Fruit fly (Drosophila melanogaster) whole organism, embryonic: ENCODE measurements around the gene Polr3G.
A peak's percentile ranks its signal among the peaks of the same experiment; 100 is the strongest.

ENCODE experiments used
- Abd-B ChIP-seq: fragments of 200-800 bp; sonication (Bioruptor generic); optimal IDR thresholded peaks from 2 replicates; lab custom pipeline; 2018; ENCODE audit warnings: missing biosample characterization, mild to moderate bottlenecking, missing genetic modification characterization, moderate library complexity
- Blimp-1 ChIP-seq: fragments of 200-800 bp; sonication (Bioruptor generic); optimal IDR thresholded peaks from 3 replicates; lab custom pipeline; 2018; ENCODE audit warnings: missing biosample characterization, missing genetic modification characterization, mild to moderate bottlenecking, moderate library complexity, missing genetic modification reagents
- CG10147 ChIP-seq: fragments of 200-800 bp; sonication (Bioruptor generic); optimal IDR thresholded peaks from 2 replicates; lab custom pipeline; 2019; ENCODE audit warnings: missing biosample characterization, mild to moderate bottlenecking, missing genetic modification characterization, moderate library complexity
- CG10431 ChIP-seq: fragments of 200-800 bp; sonication (Bioruptor generic); optimal IDR thresholded peaks from 3 replicates; lab custom pipeline; 2018; ENCODE audit warnings: missing biosample characterization, mild to moderate bottlenecking, missing genetic modification characterization
- CG10565 ChIP-seq: fragments of 200-800 bp; sonication (Bioruptor generic); optimal IDR thresholded peaks from 3 replicates; lab custom pipeline; 2016; ENCODE audit warnings: missing biosample characterization, mild to moderate bottlenecking, missing genetic modification characterization
- CG12104 ChIP-seq: fragments of 200-800 bp; sonication (Bioruptor generic); optimal IDR thresholded peaks from 3 replicates; lab custom pipeline; 2016; ENCODE audit warnings: missing biosample characterization, missing genetic modification characterization
- CG12744 ChIP-seq: fragments of 200-800 bp; sonication (Bioruptor generic); optimal IDR thresholded peaks from 2 replicates; lab custom pipeline; 2016; ENCODE audit warnings: missing biosample characterization, missing genetic modification characterization
- CG14965 ChIP-seq: fragments of 200-800 bp; sonication (Bioruptor generic); optimal IDR thresholded peaks from 2 replicates; lab custom pipeline; 2016; ENCODE audit warnings: missing biosample characterization, missing genetic modification characterization, borderline replicate concordance
- CG15479 ChIP-seq: fragments of 200-800 bp; sonication (Bioruptor generic); optimal IDR thresholded peaks from 3 replicates; lab custom pipeline; 2019; ENCODE audit warnings: missing biosample characterization, mild to moderate bottlenecking, missing genetic modification characterization, moderate library complexity
- CG15696 ChIP-seq: fragments of 200-800 bp; sonication (Bioruptor generic); optimal IDR thresholded peaks from 2 replicates; lab custom pipeline; 2019; ENCODE audit warnings: missing biosample characterization, mild to moderate bottlenecking, missing genetic modification characterization, moderate library complexity
- CG16779 ChIP-seq: fragments of 200-800 bp; sonication (Bioruptor generic); IDR thresholded peaks from 2 replicates; pipeline ENCODE4 v1.3.6; 2022; ENCODE audit warnings: missing biosample characterization, missing genetic modification characterization
- CG17361 ChIP-seq: fragments of 200-800 bp; sonication (Bioruptor generic); IDR thresholded peaks from 3 replicates; pipeline ENCODE4 v1.3.6; 2022; ENCODE audit warnings: missing biosample characterization, missing genetic modification characterization
- CG2875 ChIP-seq: fragments of 200-800 bp; sonication (Bioruptor generic); optimal IDR thresholded peaks from 2 replicates; lab custom pipeline; 2017; ENCODE audit warnings: missing biosample characterization, mild to moderate bottlenecking, missing genetic modification characterization, missing genetic modification reagents
- CG2889 ChIP-seq: fragments of 200-800 bp; sonication (Bioruptor generic); IDR thresholded peaks from 3 replicates; pipeline ENCODE4 v1.3.6; 2022; ENCODE audit warnings: missing biosample characterization, missing genetic modification characterization
- CG31224 ChIP-seq: fragments of 200-800 bp; sonication (Bioruptor generic); IDR thresholded peaks from 2 replicates; pipeline ENCODE4 v1.3.6; 2022; ENCODE audit warnings: missing biosample characterization, missing genetic modification characterization
- CG32767 ChIP-seq: fragments of 200-800 bp; sonication (Bioruptor generic); IDR thresholded peaks from 2 replicates; pipeline ENCODE4 v1.3.6; 2022; ENCODE audit warnings: missing biosample characterization, missing genetic modification characterization
- CG33557 ChIP-seq: fragments of 200-800 bp; sonication (Bioruptor generic); optimal IDR thresholded peaks from 2 replicates; lab custom pipeline; 2019; ENCODE audit warnings: missing biosample characterization, mild to moderate bottlenecking, missing genetic modification characterization, moderate library complexity
- CG3995 ChIP-seq: fragments of 200-800 bp; sonication (Bioruptor generic); optimal IDR thresholded peaks from 3 replicates; lab custom pipeline; 2016; ENCODE audit warnings: missing biosample characterization, missing genetic modification characterization
- CG7745 ChIP-seq: fragments of 200-800 bp; sonication (Bioruptor generic); optimal IDR thresholded peaks from 2 replicates; lab custom pipeline; 2018; ENCODE audit warnings: missing biosample characterization, mild to moderate bottlenecking, missing genetic modification characterization, moderate library complexity
- D19A ChIP-seq: fragments of 200-800 bp; optimal IDR thresholded peaks from 3 replicates; lab custom pipeline; 2019; ENCODE audit warnings: missing biosample characterization, mild to moderate bottlenecking, missing genetic modification characterization, moderate library complexity
- Dll ChIP-seq: fragments of 200-800 bp; sonication (Bioruptor generic); IDR thresholded peaks from 4 replicates; pipeline ENCODE4 v1.3.6; 2022; ENCODE audit warnings: missing biosample characterization, missing genetic modification characterization; ENCODE audit not compliant: partially characterized antibody
- E2f2 ChIP-seq: fragments of 200-800 bp; sonication (Bioruptor generic); IDR thresholded peaks from 2 replicates; pipeline ENCODE4 v1.3.6; 2022; ENCODE audit warnings: missing biosample characterization, missing genetic modification characterization
- Fer3 ChIP-seq: fragments of 200-800 bp; sonication (Bioruptor generic); optimal IDR thresholded peaks from 2 replicates; lab custom pipeline; 2018; ENCODE audit warnings: missing biosample characterization, mild to moderate bottlenecking, missing genetic modification characterization, moderate library complexity
- Hmx ChIP-seq: fragments of 200-800 bp; sonication (Bioruptor generic); optimal IDR thresholded peaks from 2 replicates; lab custom pipeline; 2016; ENCODE audit warnings: missing biosample characterization, missing genetic modification characterization
- Jarid2 ChIP-seq: fragments of 200-800 bp; sonication (Bioruptor generic); optimal IDR thresholded peaks from 3 replicates; lab custom pipeline; 2017; ENCODE audit warnings: mild to moderate bottlenecking, missing biosample characterization, missing genetic modification reagents, missing genetic modification characterization
- Lhr ChIP-seq: fragments of 200-800 bp; sonication (Bioruptor generic); optimal IDR thresholded peaks from 3 replicates; lab custom pipeline; 2017; ENCODE audit warnings: mild to moderate bottlenecking, missing biosample characterization, missing genetic modification reagents, missing genetic modification characterization
- MTF-1 ChIP-seq: fragments of 200-800 bp; sonication (Bioruptor generic); optimal IDR thresholded peaks from 2 replicates; lab custom pipeline; 2018; ENCODE audit warnings: missing biosample characterization, mild to moderate bottlenecking, missing genetic modification characterization, borderline replicate concordance
- Nf-YB ChIP-seq: fragments of 200-800 bp; sonication (Bioruptor generic); optimal IDR thresholded peaks from 3 replicates; lab custom pipeline; 2019; ENCODE audit warnings: missing biosample characterization, mild to moderate bottlenecking, missing genetic modification characterization, moderate library complexity
- Opbp ChIP-seq: fragments of 200-800 bp; sonication (Bioruptor generic); IDR thresholded peaks from 3 replicates; pipeline ENCODE4 v1.3.6; 2022; ENCODE audit warnings: missing biosample characterization, missing genetic modification characterization; ENCODE audit not compliant: partially characterized antibody
- Optix ChIP-seq: fragments of 200-800 bp; sonication (Bioruptor generic); IDR thresholded peaks from 3 replicates; pipeline ENCODE4 v1.3.6; 2022; ENCODE audit warnings: missing biosample characterization, missing genetic modification characterization
- Scr ChIP-seq: fragments of 200-800 bp; sonication (Bioruptor generic); IDR thresholded peaks from 2 replicates; pipeline ENCODE4 v1.3.6; 2022; ENCODE audit warnings: missing biosample characterization, missing genetic modification characterization; ENCODE audit not compliant: partially characterized antibody
- Spps ChIP-seq: fragments of 200-800 bp; sonication (Bioruptor generic); optimal IDR thresholded peaks from 2 replicates; lab custom pipeline; 2018; ENCODE audit warnings: missing biosample characterization, mild to moderate bottlenecking, missing genetic modification characterization
- crc ChIP-seq: fragments of 200-800 bp; sonication (Bioruptor generic); optimal IDR thresholded peaks from 2 replicates; lab custom pipeline; 2016; ENCODE audit warnings: missing biosample characterization, missing genetic modification characterization
- emc ChIP-seq: fragments of 200-800 bp; sonication (Bioruptor generic); optimal IDR thresholded peaks from 2 replicates; lab custom pipeline; 2016; ENCODE audit warnings: missing biosample characterization, missing genetic modification characterization
- ftz-f1 ChIP-seq: fragments of 200-800 bp; sonication (Bioruptor generic); optimal IDR thresholded peaks from 2 replicates; lab custom pipeline; 2016; ENCODE audit warnings: missing biosample characterization, missing genetic modification characterization
- gcm2 ChIP-seq: fragments of 200-800 bp; sonication (Bioruptor generic); optimal IDR thresholded peaks from 2 replicates; lab custom pipeline; 2016; ENCODE audit warnings: missing biosample characterization, missing genetic modification characterization
- gsb ChIP-seq: fragments of 200-800 bp; sonication (Bioruptor generic); IDR thresholded peaks from 2 replicates; pipeline ENCODE4 v1.3.6; 2022; ENCODE audit warnings: missing biosample characterization, missing genetic modification characterization
- inv ChIP-seq: fragments of 200-800 bp; sonication (Bioruptor generic); IDR thresholded peaks from 2 replicates; pipeline ENCODE4 v1.3.6; 2022; ENCODE audit warnings: missing biosample characterization, missing genetic modification characterization; ENCODE audit not compliant: partially characterized antibody
- kah ChIP-seq: fragments of 200-800 bp; sonication (Bioruptor generic); optimal IDR thresholded peaks from 2 replicates; lab custom pipeline; 2018; ENCODE audit warnings: missing biosample characterization, mild to moderate bottlenecking, missing genetic modification characterization
- klu ChIP-seq: fragments of 200-800 bp; sonication (Bioruptor generic); IDR thresholded peaks from 2 replicates; pipeline ENCODE4 v1.3.6; 2022; ENCODE audit warnings: missing biosample characterization, missing genetic modification characterization
- pb ChIP-seq: fragments of 200-800 bp; sonication (Bioruptor generic); optimal IDR thresholded peaks from 3 replicates; lab custom pipeline; 2016; ENCODE audit warnings: missing biosample characterization, missing genetic modification characterization
- pros ChIP-seq: fragments of 200-800 bp; sonication (Bioruptor generic); optimal IDR thresholded peaks from 3 replicates; lab custom pipeline; 2019; ENCODE audit warnings: missing biosample characterization, mild to moderate bottlenecking, missing genetic modification characterization, moderate library complexity
- psq ChIP-seq: fragments of 200-800 bp; sonication (Bioruptor generic); optimal IDR thresholded peaks from 2 replicates; lab custom pipeline; 2017; ENCODE audit warnings: missing biosample characterization, missing genetic modification characterization
- sim ChIP-seq: fragments of 200-800 bp; sonication (Bioruptor generic); IDR thresholded peaks from 2 replicates; pipeline ENCODE4 v1.3.6; 2022; ENCODE audit warnings: missing biosample characterization, missing genetic modification characterization
- slbo ChIP-seq: fragments of 200-800 bp; sonication (Bioruptor generic); IDR thresholded peaks from 2 replicates; pipeline ENCODE4 v1.3.6; 2022; ENCODE audit warnings: missing biosample characterization, missing genetic modification characterization
- so ChIP-seq: fragments of 200-800 bp; sonication (Bioruptor generic); IDR thresholded peaks from 3 replicates; pipeline ENCODE4 v1.3.6; 2022; ENCODE audit warnings: missing biosample characterization, missing genetic modification characterization
- tna ChIP-seq: fragments of 200-800 bp; sonication (Bioruptor generic); IDR thresholded peaks from 2 replicates; pipeline ENCODE4 v1.3.6; 2022; ENCODE audit warnings: missing biosample characterization, missing genetic modification characterization; ENCODE audit not compliant: partially characterized antibody
- twi ChIP-seq: fragments of 200-800 bp; optimal IDR thresholded peaks from 2 replicates; lab custom pipeline; 2019; ENCODE audit warnings: missing biosample characterization, mild to moderate bottlenecking, missing genetic modification characterization, moderate library complexity
- zen2 ChIP-seq: fragments of 200-800 bp; sonication (Bioruptor generic); IDR thresholded peaks from 3 replicates; pipeline ENCODE4 v1.3.6; 2022; ENCODE audit warnings: missing biosample characterization, missing genetic modification characterization; ENCODE audit not compliant: partially characterized antibody

Polr3G gene

DNA sequence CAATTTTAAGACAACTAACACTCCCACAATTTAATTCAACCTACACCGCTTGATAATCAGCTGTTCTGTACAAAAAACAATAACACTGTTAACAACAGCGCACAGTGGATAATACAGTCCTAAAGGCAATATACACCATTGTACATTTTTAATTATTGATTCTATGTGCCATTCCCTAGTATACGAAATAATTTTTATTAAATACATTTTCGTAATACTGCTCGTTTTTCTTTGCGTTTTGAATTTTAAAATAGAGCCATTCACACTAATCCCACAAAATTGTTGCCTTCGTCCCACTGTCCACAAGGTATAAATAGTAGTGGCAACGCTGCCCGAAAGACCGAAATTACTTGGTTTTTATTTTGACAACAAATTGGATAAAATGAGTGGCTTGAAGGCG is 6.6 kb upstream of the Polr3G start, which contains the start of the genes Coq4 and CG32176 (continued):
- TF ChIP-seq kah (GFP tag; lab: Kevin White, UChicago) (peak; percentile 90), gcm2 (GFP tag; lab: Kevin White, UChicago) (peak; percentile 97), MTF-1 (GFP tag; lab: Kevin White, UChicago) (peak; percentile 93), Jarid2 (GFP tag; lab: Kevin White, UChicago) (peak; percentile 84), CG16779 (GFP tag; lab: Robert Waterston, UW) (peak; percentile 97), CG14965 (GFP tag; lab: Kevin White, UChicago) (peak; percentile 71), CG2889 (GFP tag; lab: Robert Waterston, UW) (peak; percentile 97), E2f2 (GFP tag; lab: Robert Waterston, UW) (peak; percentile 81), CG33557 (peak; percentile 95), CG2875 (peak; percentile 93), Scr (GFP tag; lab: Robert Waterston, UW) (peak; percentile 48), Lhr (GFP tag; lab: Kevin White, UChicago) (peak; percentile 91), Fer3 (tag; lab: Kevin White, UChicago) (peak; percentile 99), CG15479 (peak; percentile 7), D19A (tag; lab: Kevin White, UChicago) (peak; percentile 94), Optix (GFP tag; lab: Robert Waterston, UW) (peak; percentile 94), crc (GFP tag; lab: Kevin White, UChicago) (peak; percentile 98), ftz-f1 (peak; percentile 82), twi (peak; percentile 93), Spps (peak; percentile 93), psq (GFP tag; lab: Kevin White, UChicago) (peak; percentile 93), Nf-YB (GFP tag; lab: Kevin White, UChicago) (peak; percentile 84), pb (GFP tag; lab: Kevin White, UChicago) (peak; percentile 95), CG32767 (peak; percentile 95), Hmx (GFP tag; lab: Kevin White, UChicago) (peak; percentile 95), CG10431 (GFP tag; lab: Kevin White, UChicago) (peak; percentile 92), tna (0 out of 2 replicates have a peak, but pooled peaks have one; percentile 45), CG10147 (GFP tag; lab: Kevin White, UChicago) (peak; percentile 94), sim (GFP tag; lab: Robert Waterston, UW) (peak; percentile 92), pros (peak; percentile 49), CG12744 (GFP tag; lab: Kevin White, UChicago) (peak; percentile 98), emc (GFP tag; lab: Kevin White, UChicago) (peak; percentile 95), zen2 (no peak; the same call in 2 of the 3 replicates), CG15696 (peak; percentile 98), CG17361 (GFP tag; lab: Robert Waterston, UW) (peak; percentile 97), slbo (GFP tag; lab: Robert Waterston, UW) (peak; percentile 99), CG31224 (peak; percentile 95), Abd-B (GFP tag; lab: Kevin White, UChicago) (peak; percentile 99), inv (GFP tag; lab: Robert Waterston, UW) (peak; percentile 59), gsb (GFP tag; lab: Robert Waterston, UW) (peak; percentile 96), CG3995 (GFP tag; lab: Kevin White, UChicago) (peak; percentile 68), Opbp (GFP tag; lab: Robert Waterston, UW) (peak; percentile 68; the same call in 1 of the 3 replicates), CG12104 (peak; percentile 94), CG10565 (GFP tag; lab: Kevin White, UChicago) (peak; percentile 91), CG7745 (tag; lab: Kevin White, UChicago) (peak; percentile 56), Blimp-1 (peak; percentile 96), Dll (peak; percentile 65; the same call in 3 of the 4 replicates), klu (peak; percentile 96), so (GFP tag; lab: Robert Waterston, UW) (peak; percentile 97)
